Fruit fly (Drosophila melanogaster) ovary, adult (tissue): ENCODE data around the gene hog.

Experiments used
- CG17801 ChIP-seq: fragments of 200-800 bp; optimal IDR thresholded peaks from 2 replicates; lab custom pipeline; 2019; ENCODE audit warnings: missing biosample characterization, mild to moderate bottlenecking, missing genetic modification characterization, moderate library complexity; ENCODE audit not compliant: partially characterized antibody

Gene hog

DNA sequence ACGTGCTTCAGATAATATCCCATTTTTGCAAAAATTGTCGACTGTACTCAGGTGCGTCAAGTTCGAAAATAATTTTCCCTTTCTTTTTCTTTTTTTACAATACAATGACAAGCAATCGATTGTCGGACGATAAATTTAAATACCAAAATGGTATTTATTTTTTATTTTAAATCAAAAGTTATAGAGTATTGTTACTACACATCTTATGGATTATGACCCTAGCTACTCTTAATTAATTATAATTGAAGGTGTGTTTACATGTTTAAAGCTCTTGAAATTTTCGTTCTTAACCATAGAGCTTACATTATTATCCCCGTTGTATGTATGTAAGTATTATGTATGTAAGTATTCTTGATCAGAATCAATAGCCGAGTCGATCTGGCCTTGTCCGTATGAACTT, at the start of gene hog:
Gene hog, minus strand, starts transcription at position 101 of the 400 bp plus-strand sequence.
- TF ChIP-seq CG17801 (GFP tag; lab: Kevin White, UChicago) = no peak

- no peak for TF ChIP-seq CG17801 (GFP tag; lab: Kevin White, UChicago)
Measured at dm6 chrX:14765737-14766253, 47.1 kb upstream of the hog start, which contains the start of gene CG15890. TSS of gene CG15890 (minus strand) at chrX:14765787.

- no peak for TF ChIP-seq CG17801 (GFP tag; lab: Kevin White, UChicago)
Measured at dm6 chrX:14765024-14765423, 46.3 kb upstream of the hog start.

DNA sequence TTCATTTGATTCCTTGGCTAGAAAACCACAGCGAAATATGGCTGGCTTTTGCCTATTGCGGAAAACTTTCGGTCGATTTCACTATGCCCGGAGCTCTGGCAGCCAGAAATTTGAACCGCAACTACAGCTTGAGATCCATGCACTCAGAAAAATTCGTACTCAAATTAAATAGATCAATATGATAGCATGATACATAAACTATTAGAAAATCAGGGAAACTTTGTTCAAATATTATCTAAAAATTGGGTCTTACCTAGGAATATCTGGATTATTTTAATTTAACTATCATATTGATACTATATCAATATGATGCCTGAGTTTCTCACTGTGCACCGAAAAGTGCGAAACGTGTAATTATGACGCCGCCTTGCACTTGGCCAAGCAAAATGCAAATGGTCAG, 32.4 kb upstream of the hog start:
- no peak for TF ChIP-seq CG17801 (GFP tag; lab: Kevin White, UChicago)

- TF ChIP-seq CG17801 (GFP tag; lab: Kevin White, UChicago) = no peak
Measured at dm6 chrX:14750448-14750847, 31.7 kb upstream of the hog start.

DNA sequence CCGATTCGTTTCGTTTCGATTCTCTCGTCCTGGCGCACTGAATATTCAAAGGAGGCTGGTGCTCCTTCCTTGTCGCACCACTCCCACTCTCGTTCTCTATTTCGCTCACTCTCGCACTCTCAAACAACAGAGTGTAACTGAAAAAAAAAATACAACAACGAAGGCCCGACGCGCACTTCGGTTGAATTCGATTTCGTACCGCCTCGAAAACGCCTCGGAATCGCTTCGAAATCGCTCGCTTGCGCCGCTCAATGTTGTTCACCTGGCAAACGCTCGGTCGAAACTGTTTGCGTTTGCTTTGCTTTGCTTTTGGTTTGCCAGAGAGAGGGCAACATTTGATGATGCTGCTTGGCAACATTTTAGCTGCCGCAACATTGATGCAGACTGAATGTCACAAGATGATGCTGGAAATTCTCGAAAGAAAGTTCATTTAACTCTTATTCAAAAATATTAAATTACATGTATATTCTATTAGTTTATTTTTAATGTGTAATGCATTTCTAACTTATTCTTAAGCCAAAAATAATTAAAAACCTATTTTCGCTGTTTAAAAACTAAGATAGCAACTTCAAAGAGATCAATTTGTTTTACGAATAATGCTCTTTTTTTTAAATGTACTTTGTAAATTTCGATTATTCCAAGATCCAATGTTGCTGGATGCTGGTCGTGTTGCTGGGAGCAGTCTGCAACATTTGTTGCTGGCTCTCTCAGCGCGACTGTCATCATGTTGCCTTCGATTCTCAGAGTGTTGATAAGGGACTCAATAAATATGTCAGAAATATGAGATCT, 30.5 kb upstream of the hog start, which contains the start of gene NetB:
Gene NetB, minus strand, starts transcription at position 291 of the 789 bp plus-strand sequence.
- TF ChIP-seq CG17801 (GFP tag; lab: Kevin White, UChicago) = no peak

DNA sequence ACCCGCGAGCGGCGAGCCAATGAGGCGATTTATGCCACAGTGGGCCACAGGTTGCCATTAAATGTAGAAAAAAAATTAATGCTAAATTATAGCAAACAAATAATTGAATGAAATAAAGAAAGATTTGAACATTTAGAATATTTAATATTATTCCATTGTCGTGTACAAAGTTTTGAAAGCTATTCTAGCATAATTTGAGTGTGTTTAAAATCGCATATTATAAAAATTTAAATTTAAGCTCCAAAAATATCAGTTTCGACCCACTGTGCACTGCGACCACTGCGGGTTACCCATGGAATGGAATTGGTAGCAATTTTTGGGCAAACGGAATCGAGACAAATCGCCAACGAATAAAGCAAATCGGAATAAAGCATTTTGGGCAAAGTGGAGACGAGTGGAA, 25.1 kb upstream of the hog start:
- no peak for TF ChIP-seq CG17801 (GFP tag; lab: Kevin White, UChicago)

- no peak for TF ChIP-seq CG17801 (GFP tag; lab: Kevin White, UChicago)
Measured at dm6 chrX:14738420-14738819, 19.7 kb upstream of the hog start.

DNA sequence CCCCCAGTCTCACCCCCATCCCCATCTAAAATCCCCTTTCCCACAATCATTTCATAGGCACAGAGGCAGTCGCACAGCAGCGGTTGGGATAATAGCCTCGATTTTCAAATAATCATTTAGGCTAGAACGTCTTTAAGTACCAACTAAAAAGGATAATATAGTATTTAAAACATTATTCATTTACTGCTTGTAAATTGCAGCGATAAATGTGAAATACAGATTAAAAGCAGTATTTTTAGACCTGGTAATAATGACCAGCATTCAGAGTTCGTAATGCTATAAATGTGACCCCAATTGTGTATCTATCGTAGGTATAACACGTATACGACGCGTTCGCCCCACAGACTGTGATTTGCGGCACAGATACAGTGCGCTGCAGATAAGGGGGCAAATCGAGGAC, 8.8 kb upstream of the hog start:
- no peak for TF ChIP-seq CG17801 (GFP tag; lab: Kevin White, UChicago)

- no peak for TF ChIP-seq CG17801 (GFP tag; lab: Kevin White, UChicago)
Measured at dm6 chrX:14725084-14725483, 6.3 kb upstream of the hog start.

DNA sequence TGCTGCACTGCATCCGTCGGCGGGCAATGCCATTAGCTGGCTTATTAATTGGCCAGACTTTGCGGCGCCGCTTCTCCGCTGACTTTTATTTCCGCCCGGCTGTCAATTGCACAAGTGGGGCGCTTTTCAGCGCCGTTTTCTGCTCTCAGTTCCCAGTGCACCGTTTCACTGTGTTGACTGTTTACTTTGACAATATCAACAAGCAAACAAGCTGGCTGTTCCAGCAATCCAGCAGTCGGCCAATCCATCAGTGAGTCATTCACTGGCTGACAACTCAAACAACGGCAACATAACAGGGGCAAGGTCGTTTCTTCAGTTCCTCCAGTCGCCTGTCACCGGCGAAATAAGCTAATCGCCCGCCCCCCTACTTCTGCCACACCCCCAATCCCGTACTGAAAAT, 1.5 kb downstream of the hog start:
- TF ChIP-seq CG17801 (GFP tag; lab: Kevin White, UChicago) = no peak

dm6 chrX:14715180-14715579, 3.6 kb downstream of the hog start:
- no peak for TF ChIP-seq CG17801 (GFP tag; lab: Kevin White, UChicago)

dm6 chrX:14712475-14712874, 6.3 kb downstream of the hog start:
- TF ChIP-seq CG17801 (GFP tag; lab: Kevin White, UChicago) = no peak

DNA sequence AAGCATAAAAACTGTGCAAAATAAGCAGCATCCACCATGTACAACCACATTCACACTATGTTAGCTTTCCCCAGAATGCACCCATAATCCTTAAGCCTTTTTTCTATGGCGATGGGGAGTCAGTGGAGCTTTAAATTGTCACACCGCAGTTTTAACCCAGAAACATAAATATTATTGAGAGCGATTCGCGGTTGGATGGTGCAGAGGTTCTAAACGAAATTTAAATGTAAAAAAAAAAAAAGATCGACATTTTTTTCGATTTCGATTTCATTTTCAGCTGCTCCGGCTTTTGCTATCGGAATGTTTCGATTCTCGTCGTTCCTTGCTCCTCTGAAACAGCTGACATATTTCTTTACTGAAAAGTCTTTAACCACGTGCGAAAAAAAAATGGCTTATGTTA, 16.7 kb downstream of the hog start, which contains the start of gene CG43088:
Gene CG43088, plus strand, starts transcription at position 301 of the 400 bp plus-strand sequence.
- TF ChIP-seq CG17801 (GFP tag; lab: Kevin White, UChicago) = no peak

DNA sequence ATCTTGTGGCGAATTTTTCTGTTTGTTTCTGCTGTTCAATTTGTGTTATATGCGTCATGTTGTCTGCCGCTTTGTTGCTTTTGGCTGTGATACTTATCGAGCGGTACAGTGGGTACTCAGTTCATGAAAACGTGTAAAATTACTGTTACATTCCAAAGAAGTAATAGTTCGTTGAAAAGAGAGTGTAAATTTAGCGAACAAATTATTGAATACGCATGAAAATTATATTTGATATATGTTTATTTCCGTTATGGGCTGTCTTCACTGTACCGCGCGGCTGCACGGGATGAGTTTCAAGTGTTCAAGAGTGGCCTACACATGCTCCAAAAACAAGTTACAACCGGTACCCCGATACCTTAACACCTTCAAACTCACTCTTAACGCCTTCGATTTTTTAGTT, 29.6 kb downstream of the hog start:
- no peak for TF ChIP-seq CG17801 (GFP tag; lab: Kevin White, UChicago)

DNA sequence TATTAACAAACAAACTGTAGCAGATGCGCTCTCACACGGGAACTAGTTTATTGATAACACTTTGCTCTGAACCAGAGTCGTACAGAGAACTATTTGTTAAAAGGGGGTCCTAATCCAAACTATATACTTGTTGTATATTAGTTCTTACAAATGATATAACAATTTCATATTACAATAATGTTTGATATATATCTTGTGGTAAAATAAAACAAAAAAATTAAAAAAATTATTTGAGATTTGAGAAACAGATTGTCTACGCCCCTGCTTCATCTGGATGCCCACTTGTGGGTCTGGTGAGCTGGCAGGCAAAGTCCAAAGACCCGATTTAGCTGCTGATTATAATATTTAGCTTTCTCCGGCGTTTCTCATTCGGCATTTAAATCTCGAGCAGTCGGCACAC, 39.6 kb downstream of the hog start, which contains the start of gene CG5321:
Gene CG5321, plus strand, starts transcription at position 380 of the 400 bp plus-strand sequence.
- no peak for TF ChIP-seq CG17801 (GFP tag; lab: Kevin White, UChicago)
